Worm (Caenorhabditis elegans): ENCODE measurements around the gene ceh-81.
"Not testable (repeated sequence)": the region's sequence is repeated elsewhere in the genome, so short reads cannot be mapped to it uniquely, and the experiment has no call there.

DNA sequence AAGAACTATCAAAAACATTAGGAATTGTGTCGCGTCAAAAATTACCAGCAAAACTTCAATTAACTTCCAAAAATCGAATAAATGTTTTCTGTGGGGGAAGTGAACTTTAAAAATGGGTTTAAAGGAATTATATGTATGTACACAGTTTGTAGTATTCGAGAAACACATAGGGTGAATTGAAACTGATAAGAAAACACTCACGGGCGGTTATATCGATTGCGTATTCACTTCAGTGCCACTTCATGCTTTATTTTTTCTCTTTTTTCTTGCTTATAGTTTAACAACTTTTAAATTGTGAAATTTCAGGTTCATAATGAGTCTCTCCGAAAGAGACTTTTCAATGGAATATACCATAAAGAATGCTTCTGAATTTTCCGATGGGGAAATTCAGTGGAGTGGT lies 45.0 kb downstream of the ceh-81 start, which contains the start of gene F36H5.14:
- not testable (repeated sequence) for TF ChIP-seq ama-1 (optimal IDR thresholded peaks at IDR 0.05); elt-3 (tag; optimal IDR thresholded peaks at IDR 0.05); lsy-2 (tag; optimal IDR thresholded peaks at IDR 0.05); pqm-1 (tag; optimal IDR thresholded peaks at IDR 0.05); lin-15B (tag; optimal IDR thresholded peaks at IDR 0.05); egl-27 (tag; optimal IDR thresholded peaks at IDR 0.05); ces-1 (GFP tag; optimal IDR thresholded peaks at IDR 0.05); dsc-1 (tag; optimal IDR thresholded peaks at IDR 0.05); C34B4.2 (tag; optimal IDR thresholded peaks at IDR 0.05); nhr-85 (tag); mdl-1 (tag; optimal IDR thresholded peaks at IDR 0.05); vab-15 (tag; optimal IDR thresholded peaks at IDR 0.05)

All from whole organism, L1 larva.